Worm (Caenorhabditis elegans): ENCODE measurements around the gene srlf-14.

DNA sequence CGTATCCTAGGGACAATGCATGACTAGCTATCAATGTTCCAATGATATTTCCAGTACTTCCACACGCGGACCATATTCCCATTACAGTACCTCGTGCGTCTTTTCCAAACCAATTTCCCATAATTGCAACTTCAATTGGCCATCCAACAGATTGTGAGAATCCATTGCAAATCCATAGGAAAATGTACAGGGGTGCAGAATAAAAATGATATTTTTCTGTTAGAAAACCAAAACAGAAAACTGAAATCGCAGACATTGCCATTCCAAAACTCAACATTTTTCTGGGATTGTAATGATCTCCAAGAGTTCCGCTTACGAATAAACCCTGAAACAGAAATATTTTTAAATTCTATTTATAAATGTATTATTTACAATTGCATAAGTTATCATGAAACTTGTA is 43.0 kb downstream of the srlf-14 start:
- TF ChIP-seq ama-1 (optimal IDR thresholded peaks at IDR 0.05) (no peak), aly-1 (tag; optimal IDR thresholded peaks at IDR 0.05) (no peak), B0310.2 (tag; optimal IDR thresholded peaks at IDR 0.05) (no peak), hmbx-1 (tag; optimal IDR thresholded peaks at IDR 0.05) (no peak), scrt-1 (GFP tag; IDR thresholded peaks at IDR 0.05) (no peak), tbx-11 (GFP tag; IDR thresholded peaks at IDR 0.05) (no peak), F13C5.2 (tag; optimal IDR thresholded peaks at IDR 0.05) (no peak), tra-4 (tag; optimal IDR thresholded peaks at IDR 0.05) (no peak), ceh-36 (tag; optimal IDR thresholded peaks at IDR 0.05) (no peak), hnd-1 (tag; optimal IDR thresholded peaks at IDR 0.05) (no peak), tbx-37 (GFP tag; conservative IDR thresholded peaks at IDR 0.05) (no peak), flt-1 (GFP tag; IDR thresholded peaks at IDR 0.05) (no peak)

All from whole organism, early embryonic.